Fruit fly (Drosophila melanogaster) whole organism, embryonic: Measurements from ENCODE around the gene CG32719.

Source experiments
- Abd-B ChIP-seq: fragments of 200-800 bp; sonication (Bioruptor generic); optimal IDR thresholded peaks from 2 replicates; lab custom pipeline; 2018; ENCODE audit warnings: missing biosample characterization, mild to moderate bottlenecking, missing genetic modification characterization, moderate library complexity
- Atf6 ChIP-seq: fragments of 200-800 bp; sonication (Bioruptor generic); IDR thresholded peaks from 2 replicates; pipeline ENCODE4 v1.3.6; 2022; ENCODE audit warnings: missing biosample characterization, missing genetic modification characterization
- CG10267 ChIP-seq: fragments of 200-800 bp; sonication (Bioruptor generic); optimal IDR thresholded peaks from 2 replicates; lab custom pipeline; 2018; ENCODE audit warnings: missing biosample characterization, mild to moderate bottlenecking, missing genetic modification characterization, moderate library complexity
- CG11504 ChIP-seq: fragments of 200-800 bp; sonication (Bioruptor generic); optimal IDR thresholded peaks from 3 replicates; lab custom pipeline; 2019; ENCODE audit warnings: missing biosample characterization, mild to moderate bottlenecking, missing genetic modification characterization, moderate library complexity
- CG11695 ChIP-seq: fragments of 200-800 bp; sonication (Bioruptor generic); IDR thresholded peaks from 3 replicates; pipeline ENCODE4 v1.3.6; 2022; ENCODE audit warnings: missing biosample characterization, missing genetic modification characterization
- CG12155 ChIP-seq: fragments of 200-800 bp; sonication (Bioruptor generic); optimal IDR thresholded peaks from 3 replicates; lab custom pipeline; 2016; ENCODE audit warnings: missing biosample characterization, missing genetic modification characterization
- CG18599 ChIP-seq: fragments of 200-800 bp; sonication (Bioruptor generic); optimal IDR thresholded peaks from 3 replicates; lab custom pipeline; 2017; ENCODE audit warnings: missing biosample characterization, missing genetic modification characterization, mild to moderate bottlenecking, moderate library complexity, missing genetic modification reagents
- CG18619 ChIP-seq: fragments of 200-800 bp; sonication (Bioruptor generic); optimal IDR thresholded peaks from 3 replicates; lab custom pipeline; 2017; ENCODE audit warnings: missing biosample characterization, mild to moderate bottlenecking, missing genetic modification characterization
- CG18764 ChIP-seq: fragments of 200-800 bp; sonication (Bioruptor generic); optimal IDR thresholded peaks from 3 replicates; lab custom pipeline; 2016; ENCODE audit warnings: missing biosample characterization, missing genetic modification characterization
- CG2120 ChIP-seq: fragments of 200-800 bp; sonication (Bioruptor generic); optimal IDR thresholded peaks from 3 replicates; lab custom pipeline; 2016; ENCODE audit warnings: missing biosample characterization, missing genetic modification characterization
- CG2678 ChIP-seq: fragments of 200-800 bp; sonication (Bioruptor generic); optimal IDR thresholded peaks from 3 replicates; lab custom pipeline; 2019; ENCODE audit warnings: missing biosample characterization, mild to moderate bottlenecking, missing genetic modification characterization, moderate library complexity
- CG31388 ChIP-seq: fragments of 200-800 bp; sonication (Bioruptor generic); optimal IDR thresholded peaks from 2 replicates; lab custom pipeline; 2016; ENCODE audit warnings: missing biosample characterization, missing genetic modification characterization
- CG32532 ChIP-seq: fragments of 200-800 bp; sonication (Bioruptor generic); IDR thresholded peaks from 2 replicates; pipeline ENCODE4 v1.3.6; 2022; ENCODE audit warnings: missing biosample characterization, missing genetic modification characterization
- CG6765 ChIP-seq: fragments of 200-800 bp; sonication (Bioruptor generic); optimal IDR thresholded peaks from 3 replicates; lab custom pipeline; 2017; ENCODE audit warnings: missing biosample characterization, mild to moderate bottlenecking, missing genetic modification characterization
- CG7839 ChIP-seq: fragments of 200-800 bp; sonication (Bioruptor generic); optimal IDR thresholded peaks from 3 replicates; lab custom pipeline; 2018; ENCODE audit warnings: missing biosample characterization, mild to moderate bottlenecking, missing genetic modification characterization, moderate library complexity
- CG8089 ChIP-seq: fragments of 200-800 bp; sonication (Bioruptor generic); optimal IDR thresholded peaks from 3 replicates; lab custom pipeline; 2016; ENCODE audit warnings: missing biosample characterization, missing genetic modification characterization
- CG9727 ChIP-seq: fragments of 200-800 bp; sonication (Bioruptor generic); optimal IDR thresholded peaks from 3 replicates; lab custom pipeline; 2017; ENCODE audit warnings: missing biosample characterization, mild to moderate bottlenecking, missing genetic modification characterization
- CG9817 ChIP-seq: fragments of 200-800 bp; sonication (Bioruptor generic); optimal IDR thresholded peaks from 2 replicates; lab custom pipeline; 2018; ENCODE audit warnings: missing biosample characterization, mild to moderate bottlenecking, missing genetic modification characterization, moderate library complexity
- CG9932 ChIP-seq: fragments of 200-800 bp; sonication (Bioruptor generic); IDR thresholded peaks from 2 replicates; pipeline ENCODE4 v1.3.6; 2022; ENCODE audit warnings: missing biosample characterization, missing genetic modification characterization
- CHES-1-like ChIP-seq: fragments of 200-800 bp; sonication (Bioruptor generic); optimal IDR thresholded peaks from 2 replicates; lab custom pipeline; 2016; ENCODE audit warnings: missing biosample characterization, missing genetic modification characterization
- Drgx ChIP-seq: fragments of 200-800 bp; sonication (Bioruptor generic); IDR thresholded peaks from 2 replicates; pipeline ENCODE4 v1.3.6; 2022; ENCODE audit warnings: missing biosample characterization, missing genetic modification characterization
- Ets65A ChIP-seq: fragments of 200-800 bp; sonication (Bioruptor generic); peaks from one replicate; lab custom pipeline; 2016; ENCODE audit warnings: missing biosample characterization, missing genetic modification characterization
- H15 ChIP-seq: fragments of 200-800 bp; sonication (Bioruptor generic); IDR thresholded peaks from 3 replicates; pipeline ENCODE4 v1.3.6; 2022; ENCODE audit warnings: missing biosample characterization, missing genetic modification characterization
- Hand ChIP-seq: fragments of 200-800 bp; sonication (Bioruptor generic); optimal IDR thresholded peaks from 2 replicates; lab custom pipeline; 2017; ENCODE audit warnings: mild to moderate bottlenecking, missing biosample characterization, missing genetic modification reagents, missing genetic modification characterization
- Hmr ChIP-seq: fragments of 200-800 bp; sonication (Bioruptor generic); optimal IDR thresholded peaks from 3 replicates; lab custom pipeline; 2017; ENCODE audit warnings: mild to moderate bottlenecking, missing biosample characterization, missing genetic modification reagents, missing genetic modification characterization
- Lhr ChIP-seq: fragments of 200-800 bp; sonication (Bioruptor generic); optimal IDR thresholded peaks from 3 replicates; lab custom pipeline; 2017; ENCODE audit warnings: mild to moderate bottlenecking, missing biosample characterization, missing genetic modification reagents, missing genetic modification characterization
- Max ChIP-seq: fragments of 200-800 bp; sonication (Bioruptor generic); optimal IDR thresholded peaks from 2 replicates; lab custom pipeline; 2016; ENCODE audit warnings: missing biosample characterization, mild to moderate bottlenecking, missing genetic modification characterization
- Med ChIP-seq: fragments of 200-800 bp; sonication (Bioruptor generic); peaks from one replicate; lab custom pipeline; 2016; ENCODE audit warnings: missing biosample characterization, missing genetic modification characterization, mild to moderate bottlenecking, inconsistent platforms, moderate library complexity
- NK7.1 ChIP-seq: fragments of 200-800 bp; sonication (Bioruptor generic); optimal IDR thresholded peaks from 3 replicates; lab custom pipeline; 2016; ENCODE audit warnings: missing biosample characterization, missing genetic modification characterization
- Oli ChIP-seq: fragments of 200-800 bp; sonication (Bioruptor generic); optimal IDR thresholded peaks from 2 replicates; lab custom pipeline; 2018; ENCODE audit warnings: missing biosample characterization, mild to moderate bottlenecking, missing genetic modification characterization, moderate library complexity
- PHDP ChIP-seq: fragments of 200-800 bp; sonication (Bioruptor generic); optimal IDR thresholded peaks from 3 replicates; lab custom pipeline; 2018; ENCODE audit warnings: missing biosample characterization, mild to moderate bottlenecking, missing genetic modification characterization, moderate library complexity
- Ptx1 ChIP-seq: fragments of 200-800 bp; sonication (Bioruptor generic); IDR thresholded peaks from 2 replicates; pipeline ENCODE4 v1.3.6; 2022; ENCODE audit warnings: missing biosample characterization, missing genetic modification characterization
- Sox102F ChIP-seq: fragments of 200-800 bp; sonication (Bioruptor generic); optimal IDR thresholded peaks from 2 replicates; lab custom pipeline; 2018; ENCODE audit warnings: missing biosample characterization, mild to moderate bottlenecking, missing genetic modification characterization, moderate library complexity
- Ssrp ChIP-seq: fragments of 200-800 bp; sonication (Bioruptor generic); optimal IDR thresholded peaks from 2 replicates; lab custom pipeline; 2018; ENCODE audit warnings: missing biosample characterization, mild to moderate bottlenecking, missing genetic modification characterization, moderate library complexity
- Xrp1 ChIP-seq: fragments of 200-800 bp; sonication (Bioruptor generic); IDR thresholded peaks from 2 replicates; pipeline ENCODE4 v1.3.6; 2022; ENCODE audit warnings: missing biosample characterization, missing genetic modification characterization
- ac ChIP-seq: fragments of 200-800 bp; sonication (Bioruptor generic); optimal IDR thresholded peaks from 3 replicates; lab custom pipeline; 2017; ENCODE audit warnings: missing biosample characterization, mild to moderate bottlenecking, missing genetic modification characterization
- dysf ChIP-seq: fragments of 200-800 bp; sonication (Bioruptor generic); IDR thresholded peaks from 3 replicates; pipeline ENCODE4 v1.3.6; 2022; ENCODE audit warnings: missing biosample characterization, missing genetic modification characterization
- gem ChIP-seq: fragments of 200-800 bp; sonication (Bioruptor generic); optimal IDR thresholded peaks from 2 replicates; lab custom pipeline; 2019; ENCODE audit warnings: missing biosample characterization, mild to moderate bottlenecking, missing genetic modification characterization, moderate library complexity
- grau ChIP-seq: fragments of 200-800 bp; optimal IDR thresholded peaks from 3 replicates; lab custom pipeline; 2019; ENCODE audit warnings: missing biosample characterization, mild to moderate bottlenecking, missing genetic modification characterization, moderate library complexity
- hb ChIP-seq: fragments of 200-800 bp; sonication (Bioruptor generic); IDR thresholded peaks from 3 replicates; pipeline ENCODE4 v1.3.6; 2022; ENCODE audit warnings: missing biosample characterization, missing genetic modification characterization; ENCODE audit not compliant: partially characterized antibody
- her ChIP-seq: fragments of 200-800 bp; sonication (Bioruptor generic); optimal IDR thresholded peaks from 2 replicates; lab custom pipeline; 2016; ENCODE audit warnings: missing biosample characterization, missing genetic modification characterization
- hkb ChIP-seq, 2 experiments: fragments of 200-800 bp in 1 of 2; fragments of >200 bp in 1 of 2; sonication (Bioruptor generic) in 1 of 2; IDR thresholded peaks in 1 of 2; optimal IDR thresholded peaks in 1 of 2; 2 replicates each; pipeline versions ENCODE4 v1.3.6 to Lab custom; 2017 to 2022; ENCODE audit warnings: missing biosample characterization in 1 of 2, missing genetic modification characterization in 1 of 2
- sens ChIP-seq: fragments of 200-800 bp; sonication (Bioruptor generic); peaks from one replicate; lab custom pipeline; 2016; ENCODE audit warnings: missing biosample characterization, missing genetic modification characterization
- shn ChIP-seq: fragments of 200-800 bp; sonication (Bioruptor generic); optimal IDR thresholded peaks from 3 replicates; lab custom pipeline; 2016; ENCODE audit warnings: missing biosample characterization, missing genetic modification characterization
- slbo ChIP-seq: fragments of 200-800 bp; sonication (Bioruptor generic); IDR thresholded peaks from 2 replicates; pipeline ENCODE4 v1.3.6; 2022; ENCODE audit warnings: missing biosample characterization, missing genetic modification characterization
- sug ChIP-seq: fragments of 200-800 bp; optimal IDR thresholded peaks from 2 replicates; lab custom pipeline; 2019; ENCODE audit warnings: missing biosample characterization, mild to moderate bottlenecking, missing genetic modification characterization, moderate library complexity
- unc-4 ChIP-seq: fragments of 200-800 bp; sonication (Bioruptor generic); IDR thresholded peaks from 2 replicates; pipeline ENCODE4 v1.3.6; 2022; ENCODE audit warnings: missing biosample characterization, missing genetic modification characterization; ENCODE audit not compliant: partially characterized antibody
- z ChIP-seq: fragments of 200-800 bp; sonication (Bioruptor generic); IDR thresholded peaks from 3 replicates; pipeline ENCODE4 v1.3.6; 2022; ENCODE audit warnings: missing biosample characterization, missing genetic modification characterization
- zfh1 ChIP-seq: fragments of 200-800 bp; sonication (Bioruptor generic); IDR thresholded peaks from 3 replicates; pipeline ENCODE4 v1.3.6; 2022; ENCODE audit warnings: missing biosample characterization, missing genetic modification characterization

CG32719 gene

DNA sequence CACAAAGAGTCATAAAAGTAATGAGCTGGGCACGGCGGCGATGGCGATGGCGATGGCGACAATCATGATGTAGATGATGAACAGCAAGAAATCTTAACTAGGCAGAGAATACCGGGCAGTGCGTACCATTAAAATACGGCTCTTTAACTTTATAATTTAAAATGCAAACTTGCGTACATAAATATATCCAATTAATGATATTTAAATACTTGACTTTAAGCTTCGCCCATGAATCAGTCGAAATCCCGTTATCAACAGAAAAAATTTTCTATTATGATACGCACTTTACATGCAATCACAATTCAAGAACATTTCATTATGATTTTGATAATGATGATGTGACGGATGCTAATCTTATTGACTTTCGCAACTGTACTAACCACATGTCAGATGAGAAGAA, 31.2 kb upstream of the CG32719 start (continued):
- TF ChIP-seq CG18764: no peak
- TF ChIP-seq Sox102F: peak; percentile 3
- 0 out of 2 replicates have a peak, but pooled peaks have one; percentile 20 for TF ChIP-seq CG9932 (GFP tag; lab: Robert Waterston, UW)
- TF ChIP-seq PHDP (tag; lab: Kevin White, UChicago): peak; percentile 13
- peak; percentile 31 for TF ChIP-seq Med (GFP tag; lab: Kevin White, UChicago)
- TF ChIP-seq gem (tag; lab: Kevin White, UChicago): peak; percentile 24
- TF ChIP-seq NK7.1: no peak
- TF ChIP-seq Hand (GFP tag; lab: Kevin White, UChicago): no peak
- peak; percentile 45; the same call in 1 of the 2 replicates for TF ChIP-seq CG32532 (GFP tag; lab: Robert Waterston, UW)
- TF ChIP-seq Atf6: 0 out of 2 replicates have a peak, but pooled peaks have one; percentile 22
- TF ChIP-seq CG11695 (GFP tag; lab: Robert Waterston, UW): peak; percentile 70
- peak; percentile 56; the same call in 1 of the 2 replicates for TF ChIP-seq Drgx (GFP tag; lab: Robert Waterston, UW)
- TF ChIP-seq slbo (GFP tag; lab: Robert Waterston, UW): peak; percentile 50
- TF ChIP-seq grau (tag; lab: Kevin White, UChicago): peak; percentile 19
- no peak for TF ChIP-seq CG6765
- peak; percentile 32 for TF ChIP-seq CG11504 (tag; lab: Kevin White, UChicago)
- 0 out of 3 replicates have a peak, but pooled peaks have one; percentile 24 for TF ChIP-seq zfh1 (GFP tag; lab: Robert Waterston, UW)
- TF ChIP-seq CG7839: peak; percentile 39
- peak; percentile 15 for TF ChIP-seq CG9817
- TF ChIP-seq dysf (GFP tag; lab: Robert Waterston, UW): 0 out of 3 replicates have a peak, but pooled peaks have one; percentile 39
- TF ChIP-seq Ptx1 (GFP tag; lab: Robert Waterston, UW): peak; percentile 30; the same call in 1 of the 2 replicates
- TF ChIP-seq Xrp1 (GFP tag; lab: Robert Waterston, UW): peak; percentile 19; the same call in 1 of the 2 replicates
- peak; percentile 36 for TF ChIP-seq CG18599 (GFP tag; lab: Kevin White, UChicago)
- no peak for TF ChIP-seq unc-4
- TF ChIP-seq CG2120: peak; percentile 27
- peak; percentile 10 for TF ChIP-seq Oli (tag; lab: Kevin White, UChicago)
- no peak for TF ChIP-seq CHES-1-like (GFP tag; lab: Kevin White, UChicago)
- TF ChIP-seq CG2678 (tag; lab: Kevin White, UChicago): peak; percentile 41

DNA sequence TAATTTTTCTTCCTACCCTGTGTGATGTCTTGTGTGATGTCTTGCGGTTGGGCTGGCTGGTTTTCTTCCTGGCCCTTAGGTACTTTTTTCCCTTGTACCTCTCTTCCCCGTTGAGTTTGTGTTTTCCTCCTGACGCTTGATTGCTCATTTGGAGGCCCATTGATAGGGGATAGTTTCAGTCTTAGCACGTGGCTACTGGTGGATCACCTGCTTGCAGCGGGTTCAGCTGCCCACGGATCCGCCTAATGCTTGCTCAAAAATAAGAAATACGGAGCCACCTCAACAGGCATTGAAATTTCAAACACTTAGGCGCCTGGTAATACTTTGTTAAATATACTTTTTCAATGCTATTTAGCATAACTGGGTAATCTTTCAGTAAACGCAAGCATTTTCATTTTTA, 26.2 kb upstream of the CG32719 start, which contains the start of gene CG11369:
TSS of gene CG11369 (plus strand) at position 301 of the 400 bp plus-strand sequence.
- TF ChIP-seq Ets65A (GFP tag; lab: Kevin White, UChicago): peak; percentile 11
- TF ChIP-seq shn (GFP tag; lab: Kevin White, UChicago): no peak
- TF ChIP-seq sens (GFP tag; lab: Kevin White, UChicago): peak; percentile 23
- peak; percentile 39 for TF ChIP-seq ac (GFP tag; lab: Kevin White, UChicago)

DNA sequence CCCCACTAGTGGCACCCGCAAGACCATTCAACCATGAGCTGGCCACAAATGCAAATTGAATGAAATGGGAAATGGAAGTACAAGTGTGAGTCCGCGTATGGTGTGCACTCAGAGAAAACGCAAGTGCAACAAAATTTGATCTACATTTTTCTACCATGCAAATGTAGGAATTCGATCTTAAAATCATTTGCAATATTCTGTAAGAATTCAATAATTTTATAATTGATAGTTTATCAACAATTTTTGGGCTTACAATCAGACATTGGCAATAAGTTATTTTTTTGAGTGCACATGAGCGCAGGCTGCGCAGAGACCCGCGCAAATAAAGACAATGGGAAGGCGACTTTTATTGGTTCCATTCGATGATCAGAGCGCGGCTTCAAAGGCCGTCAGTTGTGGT, 23.4 kb upstream of the CG32719 start:
- TF ChIP-seq her (GFP tag; lab: Kevin White, UChicago): no peak
- no peak for TF ChIP-seq Hmr (GFP tag; lab: Kevin White, UChicago)
- TF ChIP-seq Max: peak; percentile 5
- TF ChIP-seq CG31388 (GFP tag; lab: Kevin White, UChicago): no peak
- no peak for TF ChIP-seq hkb (optimal IDR thresholded peaks at IDR 0.05; lab: Kevin White, UChicago)
- peak; percentile 31; the same call in 1 of the 2 replicates for TF ChIP-seq hkb (GFP tag; IDR thresholded peaks at IDR 0.05; lab: Robert Waterston, UW)
- peak; percentile 22 for TF ChIP-seq Abd-B (GFP tag; lab: Kevin White, UChicago)
- TF ChIP-seq CG18764: peak; percentile 53
- TF ChIP-seq H15 (GFP tag; lab: Robert Waterston, UW): 0 out of 3 replicates have a peak, but pooled peaks have one; percentile 31
- TF ChIP-seq CG10267 (tag; lab: Kevin White, UChicago): peak; percentile 32
- no peak for TF ChIP-seq CG12155 (GFP tag; lab: Kevin White, UChicago)
- TF ChIP-seq CG18619 (GFP tag; lab: Kevin White, UChicago): no peak
- no peak for TF ChIP-seq hb (GFP tag; lab: Robert Waterston, UW)
- peak; percentile 50 for TF ChIP-seq Ssrp (tag; lab: Kevin White, UChicago)
- no peak for TF ChIP-seq z
- TF ChIP-seq CG9727: peak; percentile 69
- no peak for TF ChIP-seq Lhr
- no peak for TF ChIP-seq CG8089 (GFP tag; lab: Kevin White, UChicago)
- TF ChIP-seq sug (tag; lab: Kevin White, UChicago): no peak
